Worm (Caenorhabditis elegans) whole organism, early embryonic: ENCODE measurements around the gene sto-2.

Experiments
- B0310.2 ChIP-seq: sonication (generic microtip); optimal IDR thresholded peaks from 2 replicates; lab custom pipeline; 2016; ENCODE audit warnings: mild to moderate bottlenecking, missing genetic modification characterization, missing compliant biosample characterization
- F13C5.2 ChIP-seq: sonication (generic microtip); optimal IDR thresholded peaks from 2 replicates; lab custom pipeline; 2017; ENCODE audit warnings: mild to moderate bottlenecking, missing genetic modification characterization, inconsistent platforms, missing compliant biosample characterization
- aly-1 ChIP-seq: sonication (generic microtip); optimal IDR thresholded peaks from 2 replicates; lab custom pipeline; 2016; ENCODE audit warnings: missing genetic modification characterization, missing compliant biosample characterization
- ama-1 ChIP-seq: fragments of 150-350 bp; optimal IDR thresholded peaks from 2 replicates; lab custom pipeline; 2014
- ets-7 ChIP-seq: sonication (generic microtip); optimal IDR thresholded peaks from 2 replicates; lab custom pipeline; 2016; ENCODE audit warnings: missing genotype, missing genetic modification characterization, missing compliant biosample characterization
- hmg-4 ChIP-seq: fragments of 200-800 bp; sonication (Bioruptor generic); optimal IDR thresholded peaks from 2 replicates; lab custom pipeline; 2018; ENCODE audit warnings: mild to moderate bottlenecking, missing genetic modification characterization, missing compliant biosample characterization
- hnd-1 ChIP-seq: sonication (generic microtip); optimal IDR thresholded peaks from 2 replicates; lab custom pipeline; 2016; ENCODE audit warnings: missing genetic modification characterization, missing compliant biosample characterization
- pes-1 ChIP-seq: fragments of 200-800 bp; sonication (Bioruptor generic); IDR thresholded peaks from 2 replicates; pipeline ENCODE4 v1.3.6; 2022; ENCODE audit warnings: missing genetic modification reagents, missing genetic modification characterization, missing compliant biosample characterization
- scrt-1 ChIP-seq: fragments of 200-800 bp; sonication (Bioruptor generic); IDR thresholded peaks from 2 replicates; pipeline ENCODE4 v1.3.6; 2022; ENCODE audit warnings: missing genetic modification characterization, missing compliant biosample characterization
- tbx-11 ChIP-seq: fragments of 200-800 bp; sonication (Bioruptor generic); IDR thresholded peaks from 2 replicates; pipeline ENCODE4 v1.3.6; 2022; ENCODE audit warnings: missing genetic modification characterization, missing compliant biosample characterization

ce11 chrX:5265356-5265755 is 57.8 kb downstream of the sto-2 start:
- no peak for TF ChIP-seq B0310.2 (tag; lab: Kevin White, UChicago)
- TF ChIP-seq hnd-1 (tag; lab: Kevin White, UChicago): no peak
- TF ChIP-seq hmg-4 (GFP tag; lab: Kevin White, UChicago): no peak
- no peak for TF ChIP-seq ama-1 (lab: Kevin White, UChicago)
- no peak for TF ChIP-seq pes-1 (GFP tag; lab: Robert Waterston, UW)
- no peak for TF ChIP-seq F13C5.2
- no peak for TF ChIP-seq aly-1 (tag; lab: Kevin White, UChicago)
- no peak for TF ChIP-seq tbx-11
- TF ChIP-seq scrt-1 (GFP tag; lab: Robert Waterston, UW): no peak
- TF ChIP-seq ets-7: no peak
